Worm (Caenorhabditis elegans) whole organism, L3 larva: ENCODE data around the gene exc-1.

Experiments
- pha-4 ChIP-seq: fragments of 150-350 bp; optimal IDR thresholded peaks from 2 replicates; lab custom pipeline; 2014; ENCODE audit warnings: missing biosample characterization, missing genetic modification reagents, missing genetic modification characterization
- snpc-4 ChIP-seq: fragments of 150-350 bp; optimal IDR thresholded peaks from 2 replicates; lab custom pipeline; 2014; ENCODE audit warnings: missing biosample characterization, missing genetic modification characterization
- ztf-4 ChIP-seq: fragments of 150-350 bp; optimal IDR thresholded peaks from 2 replicates; lab custom pipeline; 2014; ENCODE audit warnings: missing biosample characterization, missing genetic modification characterization

ce11 chrX:15492759-15493158, 15.6 kb upstream of the exc-1 start:
- TF ChIP-seq ztf-4 (no peak), pha-4 (tag; lab: Kevin White, UChicago) (peak; percentile 69), snpc-4 (tag; lab: Kevin White, UChicago) (peak; percentile 84)
